Fruit fly (Drosophila melanogaster) whole organism, embryonic: ENCODE measurements around the gene CG15764.

Experiments
- Bdp1 ChIP-seq: fragments of 200-800 bp; sonication (Bioruptor generic); optimal IDR thresholded peaks from 3 replicates; lab custom pipeline; 2016; ENCODE audit warnings: missing biosample characterization, missing genetic modification characterization
- CG11695 ChIP-seq: fragments of 200-800 bp; sonication (Bioruptor generic); IDR thresholded peaks from 3 replicates; pipeline ENCODE4 v1.3.6; 2022; ENCODE audit warnings: missing biosample characterization, missing genetic modification characterization
- CG12104 ChIP-seq: fragments of 200-800 bp; sonication (Bioruptor generic); optimal IDR thresholded peaks from 3 replicates; lab custom pipeline; 2016; ENCODE audit warnings: missing biosample characterization, missing genetic modification characterization
- CG12155 ChIP-seq: fragments of 200-800 bp; sonication (Bioruptor generic); optimal IDR thresholded peaks from 3 replicates; lab custom pipeline; 2016; ENCODE audit warnings: missing biosample characterization, missing genetic modification characterization
- CG14710 ChIP-seq: fragments of 200-800 bp; sonication (Bioruptor generic); optimal IDR thresholded peaks from 3 replicates; lab custom pipeline; 2019; ENCODE audit warnings: missing biosample characterization, mild to moderate bottlenecking, missing genetic modification characterization, moderate library complexity
- CG1529 ChIP-seq: fragments of 200-800 bp; sonication (Bioruptor generic); optimal IDR thresholded peaks from 3 replicates; lab custom pipeline; 2018; ENCODE audit warnings: missing biosample characterization, missing genetic modification characterization
- CG15696 ChIP-seq: fragments of 200-800 bp; sonication (Bioruptor generic); optimal IDR thresholded peaks from 2 replicates; lab custom pipeline; 2019; ENCODE audit warnings: missing biosample characterization, mild to moderate bottlenecking, missing genetic modification characterization, moderate library complexity
- CG16813 ChIP-seq: fragments of 200-800 bp; sonication (Bioruptor generic); IDR thresholded peaks from 3 replicates; pipeline ENCODE4 v1.3.6; 2022; ENCODE audit warnings: missing biosample characterization, missing genetic modification characterization; ENCODE audit not compliant: partially characterized antibody
- CG17612 ChIP-seq: fragments of 200-800 bp; sonication (Bioruptor generic); IDR thresholded peaks from 2 replicates; pipeline ENCODE4 v1.3.6; 2022; ENCODE audit warnings: missing biosample characterization, missing genetic modification characterization
- CG18011 ChIP-seq: fragments of 200-800 bp; sonication (Bioruptor generic); optimal IDR thresholded peaks from 2 replicates; lab custom pipeline; 2017; ENCODE audit warnings: missing biosample characterization, missing genetic modification characterization, mild to moderate bottlenecking, moderate library complexity, missing genotype
- CG2712 ChIP-seq: fragments of 200-800 bp; optimal IDR thresholded peaks from 3 replicates; lab custom pipeline; 2019; ENCODE audit warnings: missing biosample characterization, mild to moderate bottlenecking, missing genetic modification characterization, moderate library complexity
- CG30020 ChIP-seq: fragments of 200-800 bp; optimal IDR thresholded peaks from 2 replicates; lab custom pipeline; 2019; ENCODE audit warnings: missing biosample characterization, mild to moderate bottlenecking, missing genetic modification characterization, moderate library complexity
- CG34224 ChIP-seq: fragments of 200-800 bp; sonication (Bioruptor generic); IDR thresholded peaks from 3 replicates; pipeline ENCODE4 v1.3.6; 2022; ENCODE audit warnings: missing biosample characterization, missing genetic modification characterization; ENCODE audit not compliant: partially characterized antibody
- CG5180 ChIP-seq: fragments of 200-800 bp; sonication (Bioruptor generic); optimal IDR thresholded peaks from 3 replicates; lab custom pipeline; 2017; ENCODE audit warnings: missing biosample characterization, missing genetic modification characterization, mild to moderate bottlenecking, moderate library complexity, missing genetic modification reagents
- CG6813 ChIP-seq: fragments of 200-800 bp; sonication (Bioruptor generic); optimal IDR thresholded peaks from 2 replicates; lab custom pipeline; 2017; ENCODE audit warnings: missing biosample characterization, missing genetic modification characterization, mild to moderate bottlenecking, moderate library complexity, missing genetic modification reagents
- CG7963 ChIP-seq: fragments of 200-800 bp; sonication (Bioruptor generic); IDR thresholded peaks from 3 replicates; pipeline ENCODE4 v1.3.6; 2022; ENCODE audit warnings: missing biosample characterization, missing genetic modification characterization; ENCODE audit not compliant: partially characterized antibody
- CG8290 ChIP-seq, 3 experiments: fragments of 200-800 bp; sonication (Bioruptor generic); optimal IDR thresholded peaks; 2 replicates each; lab custom pipeline; 2016 to 2019; ENCODE audit warnings: missing biosample characterization in 3 of 3, missing genetic modification characterization in 3 of 3, mild to moderate bottlenecking in 2 of 3, moderate library complexity in 1 of 3
- CG9437 ChIP-seq: fragments of 200-800 bp; sonication (Bioruptor generic); optimal IDR thresholded peaks from 2 replicates; lab custom pipeline; 2018; ENCODE audit warnings: missing biosample characterization, mild to moderate bottlenecking, missing genetic modification characterization
- CG9876 ChIP-seq: fragments of 200-800 bp; sonication (Bioruptor generic); optimal IDR thresholded peaks from 2 replicates; lab custom pipeline; 2016; ENCODE audit warnings: missing biosample characterization, missing genetic modification characterization
- E2f2 ChIP-seq: fragments of 200-800 bp; sonication (Bioruptor generic); IDR thresholded peaks from 2 replicates; pipeline ENCODE4 v1.3.6; 2022; ENCODE audit warnings: missing biosample characterization, missing genetic modification characterization
- ERR ChIP-seq: fragments of 200-800 bp; sonication (Bioruptor generic); optimal IDR thresholded peaks from 2 replicates; lab custom pipeline; 2016; ENCODE audit warnings: missing biosample characterization, missing genetic modification characterization
- Gug ChIP-seq: fragments of 200-800 bp; sonication (Bioruptor generic); IDR thresholded peaks from 4 replicates; pipeline ENCODE4 v1.3.6; 2022; ENCODE audit warnings: missing biosample characterization, missing genetic modification characterization
- HLHmδ ChIP-seq: fragments of 200-800 bp; sonication (Bioruptor generic); optimal IDR thresholded peaks from 2 replicates; lab custom pipeline; 2018; ENCODE audit warnings: missing biosample characterization, mild to moderate bottlenecking, missing genetic modification characterization, moderate library complexity
- Hand ChIP-seq: fragments of 200-800 bp; sonication (Bioruptor generic); optimal IDR thresholded peaks from 2 replicates; lab custom pipeline; 2017; ENCODE audit warnings: mild to moderate bottlenecking, missing biosample characterization, missing genetic modification reagents, missing genetic modification characterization
- MBD-R2 ChIP-seq: fragments of 200-800 bp; sonication (Bioruptor generic); IDR thresholded peaks from 2 replicates; pipeline ENCODE4 v1.3.6; 2022; ENCODE audit warnings: missing biosample characterization, missing genetic modification characterization
- MESR4 ChIP-seq: fragments of 200-800 bp; sonication (Bioruptor generic); optimal IDR thresholded peaks from 2 replicates; lab custom pipeline; 2018; ENCODE audit warnings: missing biosample characterization, mild to moderate bottlenecking, missing genetic modification characterization, moderate library complexity
- Mad ChIP-seq: fragments of 200-800 bp; sonication (Bioruptor generic); optimal IDR thresholded peaks from 2 replicates; lab custom pipeline; 2016; ENCODE audit warnings: missing biosample characterization, missing genetic modification characterization
- Max ChIP-seq: fragments of 200-800 bp; sonication (Bioruptor generic); optimal IDR thresholded peaks from 2 replicates; lab custom pipeline; 2016; ENCODE audit warnings: missing biosample characterization, mild to moderate bottlenecking, missing genetic modification characterization
- NfI ChIP-seq: fragments of 200-800 bp; sonication (Bioruptor generic); optimal IDR thresholded peaks from 3 replicates; lab custom pipeline; 2018; ENCODE audit warnings: missing biosample characterization, mild to moderate bottlenecking, missing genetic modification characterization, moderate library complexity
- Optix ChIP-seq: fragments of 200-800 bp; sonication (Bioruptor generic); IDR thresholded peaks from 3 replicates; pipeline ENCODE4 v1.3.6; 2022; ENCODE audit warnings: missing biosample characterization, missing genetic modification characterization
- Sry-δ ChIP-seq: fragments of 200-800 bp; sonication (Bioruptor generic); optimal IDR thresholded peaks from 2 replicates; lab custom pipeline; 2016; ENCODE audit warnings: missing biosample characterization, missing genetic modification characterization
- Usf ChIP-seq: fragments of 200-800 bp; sonication (Bioruptor generic); optimal IDR thresholded peaks from 2 replicates; lab custom pipeline; 2017; ENCODE audit warnings: missing genotype, missing biosample characterization, missing genetic modification characterization
- YL-1 ChIP-seq: fragments of 200-800 bp; sonication (Bioruptor generic); optimal IDR thresholded peaks from 3 replicates; lab custom pipeline; 2017; ENCODE audit warnings: missing biosample characterization, mild to moderate bottlenecking, missing genetic modification characterization
- bab2 ChIP-seq: fragments of 200-800 bp; sonication (Bioruptor generic); optimal IDR thresholded peaks from 2 replicates; lab custom pipeline; 2016; ENCODE audit warnings: missing biosample characterization, missing genetic modification characterization
- cad ChIP-seq: fragments of >200 bp; optimal IDR thresholded peaks from 2 replicates; lab custom pipeline; 2017; ENCODE audit warnings: missing biosample characterization, missing genetic modification characterization
- chinmo ChIP-seq: fragments of 200-800 bp; sonication (Bioruptor generic); IDR thresholded peaks from 4 replicates; pipeline ENCODE4 v1.3.6; 2022; ENCODE audit warnings: missing biosample characterization, missing genetic modification characterization; ENCODE audit not compliant: partially characterized antibody
- dm ChIP-seq: fragments of 200-800 bp; sonication (Bioruptor generic); optimal IDR thresholded peaks from 3 replicates; lab custom pipeline; 2016; ENCODE audit warnings: missing biosample characterization, missing genetic modification characterization
- her ChIP-seq: fragments of 200-800 bp; sonication (Bioruptor generic); optimal IDR thresholded peaks from 2 replicates; lab custom pipeline; 2016; ENCODE audit warnings: missing biosample characterization, missing genetic modification characterization
- hth ChIP-seq: fragments of >200 bp; optimal IDR thresholded peaks from 2 replicates; lab custom pipeline; 2017; ENCODE audit warnings: inconsistent platforms
- kah ChIP-seq: fragments of 200-800 bp; sonication (Bioruptor generic); optimal IDR thresholded peaks from 2 replicates; lab custom pipeline; 2018; ENCODE audit warnings: missing biosample characterization, mild to moderate bottlenecking, missing genetic modification characterization
- lilli ChIP-seq: fragments of 200-800 bp; sonication (Bioruptor generic); optimal IDR thresholded peaks from 3 replicates; lab custom pipeline; 2016; ENCODE audit warnings: missing biosample characterization, missing genetic modification characterization
- mld ChIP-seq: fragments of 200-800 bp; sonication (Bioruptor generic); IDR thresholded peaks from 3 replicates; pipeline ENCODE4 v1.3.6; 2022; ENCODE audit warnings: missing biosample characterization, missing genetic modification characterization; ENCODE audit not compliant: partially characterized antibody
- nmo ChIP-seq: fragments of 200-800 bp; sonication (Bioruptor generic); optimal IDR thresholded peaks from 2 replicates; lab custom pipeline; 2018; ENCODE audit warnings: missing biosample characterization, mild to moderate bottlenecking, missing genetic modification characterization, moderate library complexity
- ro ChIP-seq: fragments of 200-800 bp; sonication (Bioruptor generic); IDR thresholded peaks from 2 replicates; pipeline ENCODE4 v1.3.6; 2022; ENCODE audit warnings: missing biosample characterization, missing genetic modification characterization
- run ChIP-seq: fragments of 200-800 bp; sonication (Bioruptor generic); optimal IDR thresholded peaks from 3 replicates; lab custom pipeline; 2018; ENCODE audit warnings: missing biosample characterization, mild to moderate bottlenecking, missing genetic modification characterization
- schlank ChIP-seq: fragments of 200-800 bp; sonication (Bioruptor generic); optimal IDR thresholded peaks from 2 replicates; lab custom pipeline; 2018; ENCODE audit warnings: missing biosample characterization, mild to moderate bottlenecking, missing genetic modification characterization
- sisA ChIP-seq: fragments of 200-800 bp; sonication (Bioruptor generic); IDR thresholded peaks from 2 replicates; pipeline ENCODE4 v1.3.6; 2022; ENCODE audit warnings: missing biosample characterization, missing genetic modification characterization
- ttk ChIP-seq: fragments of 200-800 bp; sonication (Bioruptor generic); IDR thresholded peaks from 2 replicates; pipeline ENCODE4 v2.1.2; 2022; ENCODE audit warnings: missing biosample characterization, missing genetic modification characterization
- wek ChIP-seq: fragments of 200-800 bp; sonication (Bioruptor generic); optimal IDR thresholded peaks from 3 replicates; lab custom pipeline; 2018; ENCODE audit warnings: missing biosample characterization, mild to moderate bottlenecking, missing genetic modification characterization, moderate library complexity
- yki ChIP-seq: fragments of >200 bp; optimal IDR thresholded peaks from 3 replicates; lab custom pipeline; 2018
- zen2 ChIP-seq: fragments of 200-800 bp; sonication (Bioruptor generic); IDR thresholded peaks from 3 replicates; pipeline ENCODE4 v1.3.6; 2022; ENCODE audit warnings: missing biosample characterization, missing genetic modification characterization; ENCODE audit not compliant: partially characterized antibody

CG15764 gene

dm6 chrX:5873164-5873563, 4.3 kb downstream of the CG15764 start, which contains the start of gene GAA1 (continued):
- no peak for TF ChIP-seq CG17612 (GFP tag; lab: Robert Waterston, UW)
- TF ChIP-seq CG12104 (GFP tag; lab: Kevin White, UChicago): no peak
- TF ChIP-seq her (GFP tag; lab: Kevin White, UChicago): no peak
- TF ChIP-seq lilli: peak; percentile 7
- no peak for TF ChIP-seq bab2
- TF ChIP-seq Max (GFP tag; lab: Kevin White, UChicago): no peak
- TF ChIP-seq run (tag; lab: Kevin White, UChicago): no peak
- TF ChIP-seq CG2712: peak; percentile 29
- no peak for TF ChIP-seq Optix (GFP tag; lab: Robert Waterston, UW)
- TF ChIP-seq CG15696: peak; percentile 2
- TF ChIP-seq nmo (GFP tag; lab: Kevin White, UChicago): no peak
- TF ChIP-seq CG1529 (GFP tag; lab: Kevin White, UChicago): no peak
- no peak for TF ChIP-seq Mad (GFP tag; lab: Kevin White, UChicago)
- peak; percentile 68 for TF ChIP-seq E2f2
- TF ChIP-seq mld (GFP tag; lab: Robert Waterston, UW): peak; percentile 96
- no peak for TF ChIP-seq HLHmδ
- peak; percentile 0 for TF ChIP-seq CG9437 (GFP tag; lab: Kevin White, UChicago)
- TF ChIP-seq NfI: no peak
- peak; percentile 39 for TF ChIP-seq CG14710 (tag; lab: Kevin White, UChicago)
- TF ChIP-seq hth (lab: Kevin White, UChicago): no peak
- no peak for TF ChIP-seq kah (GFP tag; lab: Kevin White, UChicago)
- peak; percentile 79; the same call in 2 of the 4 replicates for TF ChIP-seq chinmo (GFP tag; lab: Robert Waterston, UW)
- TF ChIP-seq CG6813 (GFP tag; lab: Kevin White, UChicago): no peak
- TF ChIP-seq Usf (GFP tag; lab: Kevin White, UChicago): no peak
- TF ChIP-seq Bdp1 (GFP tag; lab: Kevin White, UChicago): no peak
- peak; percentile 51 for TF ChIP-seq YL-1
- no peak for TF ChIP-seq ttk (GFP tag; lab: Robert Waterston, UW)
- no peak for TF ChIP-seq yki (lab: Kevin White, UChicago)
- peak; percentile 69 for TF ChIP-seq Sry-δ (GFP tag; lab: Kevin White, UChicago)
- no peak for TF ChIP-seq dm (GFP tag; lab: Kevin White, UChicago)
- TF ChIP-seq Hand (GFP tag; lab: Kevin White, UChicago): no peak
- TF ChIP-seq CG34224 (GFP tag; lab: Robert Waterston, UW): peak; percentile 89
- TF ChIP-seq Gug: peak; percentile 20; the same call in 1 of the 4 replicates
- TF ChIP-seq CG8290 (GFP tag; optimal IDR thresholded peaks at IDR 0.05; lab: Kevin White, UChicago): no peak
- no peak for TF ChIP-seq CG8290 (tag; optimal IDR thresholded peaks at IDR 0.05; lab: Kevin White, UChicago)
- TF ChIP-seq CG5180 (GFP tag; lab: Kevin White, UChicago): no peak
- TF ChIP-seq CG12155 (GFP tag; lab: Kevin White, UChicago): no peak
- TF ChIP-seq cad (GFP tag; lab: Kevin White, UChicago): no peak
- TF ChIP-seq zen2 (GFP tag; lab: Robert Waterston, UW): peak; percentile 79
- no peak for TF ChIP-seq CG11695
- TF ChIP-seq CG16813 (GFP tag; lab: Robert Waterston, UW): peak; percentile 83
- TF ChIP-seq CG18011 (GFP tag; lab: Kevin White, UChicago): no peak
- TF ChIP-seq sisA (GFP tag; lab: Robert Waterston, UW): no peak
- peak; percentile 94 for TF ChIP-seq CG7963
- TF ChIP-seq CG9876: no peak
- TF ChIP-seq MBD-R2: peak; percentile 80
- TF ChIP-seq MESR4: peak; percentile 40
- TF ChIP-seq ERR (GFP tag; lab: Kevin White, UChicago): no peak
- no peak for TF ChIP-seq wek (GFP tag; lab: Kevin White, UChicago)
- TF ChIP-seq CG30020 (tag; lab: Kevin White, UChicago): peak; percentile 5
- TF ChIP-seq ro (GFP tag; lab: Robert Waterston, UW): no peak
- TF ChIP-seq schlank (tag; lab: Kevin White, UChicago): no peak
